Fruit fly (Drosophila melanogaster) whole organism, embryonic: ENCODE measurements around the gene CG17343.

Experiments
- Bdp1 ChIP-seq: fragments of 200-800 bp; sonication (Bioruptor generic); optimal IDR thresholded peaks from 3 replicates; lab custom pipeline; 2016; ENCODE audit warnings: missing biosample characterization, missing genetic modification characterization
- Bgb ChIP-seq: fragments of 200-800 bp; sonication (Bioruptor generic); IDR thresholded peaks from 2 replicates; pipeline ENCODE4 v1.3.6; 2022; ENCODE audit warnings: missing biosample characterization, missing genetic modification characterization; ENCODE audit not compliant: partially characterized antibody
- Blimp-1 ChIP-seq: fragments of 200-800 bp; sonication (Bioruptor generic); optimal IDR thresholded peaks from 3 replicates; lab custom pipeline; 2018; ENCODE audit warnings: missing biosample characterization, missing genetic modification characterization, mild to moderate bottlenecking, moderate library complexity, missing genetic modification reagents
- CG10267 ChIP-seq: fragments of 200-800 bp; sonication (Bioruptor generic); optimal IDR thresholded peaks from 2 replicates; lab custom pipeline; 2018; ENCODE audit warnings: missing biosample characterization, mild to moderate bottlenecking, missing genetic modification characterization, moderate library complexity
- CG11504 ChIP-seq: fragments of 200-800 bp; sonication (Bioruptor generic); optimal IDR thresholded peaks from 3 replicates; lab custom pipeline; 2019; ENCODE audit warnings: missing biosample characterization, mild to moderate bottlenecking, missing genetic modification characterization, moderate library complexity
- CG14860 ChIP-seq: fragments of 200-800 bp; sonication (Bioruptor generic); IDR thresholded peaks from 3 replicates; pipeline ENCODE4 v1.3.6; 2022; ENCODE audit warnings: missing biosample characterization, missing genetic modification characterization; ENCODE audit not compliant: partially characterized antibody
- CG17186 ChIP-seq: fragments of 200-800 bp; sonication (Bioruptor generic); optimal IDR thresholded peaks from 3 replicates; lab custom pipeline; 2017; ENCODE audit warnings: missing biosample characterization, missing genetic modification reagents, missing genetic modification characterization
- CG1832 ChIP-seq: fragments of 200-800 bp; sonication (Bioruptor generic); optimal IDR thresholded peaks from 2 replicates; lab custom pipeline; 2017; ENCODE audit warnings: missing biosample characterization, mild to moderate bottlenecking, missing genetic modification characterization, inconsistent platforms
- CG2129 ChIP-seq: fragments of 200-800 bp; sonication (Bioruptor generic); IDR thresholded peaks from 2 replicates; pipeline ENCODE4 v1.3.6; 2022; ENCODE audit warnings: missing biosample characterization, missing genetic modification characterization; ENCODE audit not compliant: partially characterized antibody
- CG2202 ChIP-seq: fragments of 200-800 bp; sonication (Bioruptor generic); optimal IDR thresholded peaks from 2 replicates; lab custom pipeline; 2018; ENCODE audit warnings: missing biosample characterization, mild to moderate bottlenecking, missing genetic modification characterization
- CG33213 ChIP-seq: fragments of 200-800 bp; sonication (Bioruptor generic); optimal IDR thresholded peaks from 3 replicates; lab custom pipeline; 2016; ENCODE audit warnings: missing biosample characterization, missing genetic modification characterization
- CG34224 ChIP-seq: fragments of 200-800 bp; sonication (Bioruptor generic); IDR thresholded peaks from 3 replicates; pipeline ENCODE4 v1.3.6; 2022; ENCODE audit warnings: missing biosample characterization, missing genetic modification characterization; ENCODE audit not compliant: partially characterized antibody
- CG3847 ChIP-seq: fragments of 200-800 bp; sonication (Bioruptor generic); IDR thresholded peaks from 2 replicates; pipeline ENCODE4 v1.3.6; 2022; ENCODE audit warnings: missing biosample characterization, missing genetic modification characterization
- CG5180 ChIP-seq: fragments of 200-800 bp; sonication (Bioruptor generic); optimal IDR thresholded peaks from 3 replicates; lab custom pipeline; 2017; ENCODE audit warnings: missing biosample characterization, missing genetic modification characterization, mild to moderate bottlenecking, moderate library complexity, missing genetic modification reagents
- CG6791 ChIP-seq: fragments of 200-800 bp; sonication (Bioruptor generic); IDR thresholded peaks from 3 replicates; pipeline ENCODE4 v1.3.6; 2022; ENCODE audit warnings: missing biosample characterization, missing genetic modification characterization; ENCODE audit not compliant: partially characterized antibody
- CG8290 ChIP-seq, 3 experiments: fragments of 200-800 bp; sonication (Bioruptor generic); optimal IDR thresholded peaks; 2 replicates each; lab custom pipeline; 2016 to 2019; ENCODE audit warnings: missing biosample characterization in 3 of 3, missing genetic modification characterization in 3 of 3, mild to moderate bottlenecking in 2 of 3, moderate library complexity in 1 of 3
- CG9797 ChIP-seq: fragments of 200-800 bp; sonication (Bioruptor generic); optimal IDR thresholded peaks from 3 replicates; lab custom pipeline; 2018; ENCODE audit warnings: missing biosample characterization, mild to moderate bottlenecking, missing genetic modification characterization
- Dfd ChIP-seq, 2 experiments: fragments of >200 bp; optimal IDR thresholded peaks; 2 replicates each; lab custom pipeline; 2017; ENCODE audit warnings: missing biosample characterization in 2 of 2, missing genetic modification characterization in 2 of 2
- Dp ChIP-seq: fragments of 200-800 bp; sonication (Bioruptor generic); optimal IDR thresholded peaks from 2 replicates; lab custom pipeline; 2018; ENCODE audit warnings: missing biosample characterization, mild to moderate bottlenecking, missing genetic modification characterization, moderate library complexity
- HLH4C ChIP-seq: fragments of 200-800 bp; sonication (Bioruptor generic); IDR thresholded peaks from 3 replicates; pipeline ENCODE4 v1.3.6; 2022; ENCODE audit warnings: missing biosample characterization, missing genetic modification characterization; ENCODE audit not compliant: partially characterized antibody
- Kr ChIP-seq: fragments of 200-800 bp; sonication (Bioruptor generic); optimal IDR thresholded peaks from 2 replicates; lab custom pipeline; 2017; ENCODE audit warnings: missing biosample characterization, mild to moderate bottlenecking, missing genetic modification characterization
- Lim3 ChIP-seq: fragments of 200-800 bp; sonication (Bioruptor generic); IDR thresholded peaks from 2 replicates; pipeline ENCODE4 v1.3.6; 2022; ENCODE audit warnings: missing biosample characterization, missing genetic modification characterization
- Opbp ChIP-seq: fragments of 200-800 bp; sonication (Bioruptor generic); IDR thresholded peaks from 3 replicates; pipeline ENCODE4 v1.3.6; 2022; ENCODE audit warnings: missing biosample characterization, missing genetic modification characterization; ENCODE audit not compliant: partially characterized antibody
- Sry-β ChIP-seq: fragments of 200-800 bp; sonication (Bioruptor generic); optimal IDR thresholded peaks from 2 replicates; lab custom pipeline; 2018; ENCODE audit warnings: missing biosample characterization, mild to moderate bottlenecking, missing genetic modification characterization, moderate library complexity
- Xbp1 ChIP-seq: fragments of 200-800 bp; sonication (Bioruptor generic); optimal IDR thresholded peaks from 3 replicates; lab custom pipeline; 2016; ENCODE audit warnings: missing biosample characterization, mild to moderate bottlenecking, missing genetic modification characterization
- ash1 ChIP-seq: fragments of 200-800 bp; sonication (Bioruptor generic); optimal IDR thresholded peaks from 2 replicates; lab custom pipeline; 2018; ENCODE audit warnings: missing biosample characterization, mild to moderate bottlenecking, missing genetic modification characterization
- bigmax ChIP-seq: fragments of 200-800 bp; sonication (Bioruptor generic); optimal IDR thresholded peaks from 2 replicates; lab custom pipeline; 2018; ENCODE audit warnings: missing biosample characterization, mild to moderate bottlenecking, missing genetic modification characterization
- bowl ChIP-seq: fragments of 200-800 bp; sonication (Bioruptor generic); IDR thresholded peaks from 2 replicates; pipeline ENCODE4 v1.3.6; 2022; ENCODE audit warnings: missing biosample characterization, missing genetic modification characterization
- chif ChIP-seq, 2 experiments: fragments of 200-800 bp; sonication (Bioruptor generic); optimal IDR thresholded peaks; 3 replicates each; lab custom pipeline; 2016; ENCODE audit warnings: missing biosample characterization in 2 of 2, missing genetic modification characterization in 2 of 2
- en ChIP-seq: fragments of 200-800 bp; sonication (Bioruptor generic); optimal IDR thresholded peaks from 2 replicates; lab custom pipeline; 2016; ENCODE audit warnings: missing biosample characterization, missing genetic modification characterization
- eve ChIP-seq, 2 experiments: fragments of >200 bp; optimal IDR thresholded peaks; 2 replicates each; lab custom pipeline; 2017; ENCODE audit warnings: missing biosample characterization in 2 of 2, missing genetic modification characterization in 2 of 2
- gce ChIP-seq: fragments of 200-800 bp; sonication (Bioruptor generic); IDR thresholded peaks from 3 replicates; pipeline ENCODE4 v1.3.6; 2022; ENCODE audit warnings: missing biosample characterization, missing genetic modification characterization
- gfzf ChIP-seq: fragments of 200-800 bp; sonication (Bioruptor generic); optimal IDR thresholded peaks from 2 replicates; lab custom pipeline; 2016; ENCODE audit warnings: missing biosample characterization, mild to moderate bottlenecking, missing genetic modification characterization, moderate library complexity
- ken ChIP-seq: fragments of 200-800 bp; sonication (Bioruptor generic); IDR thresholded peaks from 3 replicates; pipeline ENCODE4 v1.3.6; 2022; ENCODE audit warnings: missing biosample characterization, missing genetic modification characterization
- nerfin-2 ChIP-seq: fragments of 200-800 bp; sonication (Bioruptor generic); IDR thresholded peaks from 2 replicates; pipeline ENCODE4 v1.3.6; 2022; ENCODE audit warnings: missing biosample characterization, missing genetic modification characterization; ENCODE audit not compliant: partially characterized antibody
- pnt ChIP-seq: fragments of 200-800 bp; sonication (Bioruptor generic); optimal IDR thresholded peaks from 3 replicates; lab custom pipeline; 2016; ENCODE audit warnings: missing biosample characterization, missing genetic modification characterization
- pzg ChIP-seq: fragments of 200-800 bp; sonication (Bioruptor generic); optimal IDR thresholded peaks from 3 replicates; lab custom pipeline; 2018; ENCODE audit warnings: missing biosample characterization, mild to moderate bottlenecking, missing genetic modification characterization, moderate library complexity
- repo ChIP-seq: fragments of 200-800 bp; sonication (Bioruptor generic); optimal IDR thresholded peaks from 2 replicates; lab custom pipeline; 2016; ENCODE audit warnings: missing biosample characterization, missing genetic modification characterization
- row ChIP-seq: fragments of 200-800 bp; sonication (Bioruptor generic); IDR thresholded peaks from 3 replicates; pipeline ENCODE4 v1.3.6; 2022; ENCODE audit warnings: missing biosample characterization, missing genetic modification characterization
- sob ChIP-seq: fragments of 200-800 bp; sonication (Bioruptor generic); IDR thresholded peaks from 2 replicates; pipeline ENCODE4 v1.3.6; 2022; ENCODE audit warnings: missing biosample characterization, missing genetic modification characterization
- stwl ChIP-seq: fragments of 200-800 bp; sonication (Bioruptor generic); optimal IDR thresholded peaks from 3 replicates; lab custom pipeline; 2018; ENCODE audit warnings: missing biosample characterization, mild to moderate bottlenecking, missing genetic modification characterization, moderate library complexity
- trem ChIP-seq: fragments of 200-800 bp; optimal IDR thresholded peaks from 3 replicates; lab custom pipeline; 2019; ENCODE audit warnings: missing biosample characterization, mild to moderate bottlenecking, missing genetic modification characterization, moderate library complexity
- tx ChIP-seq: fragments of 200-800 bp; sonication (Bioruptor generic); optimal IDR thresholded peaks from 2 replicates; lab custom pipeline; 2016; ENCODE audit warnings: missing biosample characterization, missing genetic modification characterization
- zen2 ChIP-seq: fragments of 200-800 bp; sonication (Bioruptor generic); IDR thresholded peaks from 3 replicates; pipeline ENCODE4 v1.3.6; 2022; ENCODE audit warnings: missing biosample characterization, missing genetic modification characterization; ENCODE audit not compliant: partially characterized antibody

Gene CG17343

dm6 chr2L:19111729-19112128, 47.0 kb downstream of the CG17343 start:
- TF ChIP-seq row, result peak; percentile 11; the same call in 1 of the 3 replicates
- TF ChIP-seq Dfd (GFP tag; optimal IDR thresholded peaks at IDR 0.05; lab: Kevin White, UChicago), result no peak
- no peak for TF ChIP-seq CG8290 (GFP tag; optimal IDR thresholded peaks at IDR 0.05; lab: Kevin White, UChicago)
- TF ChIP-seq CG8290 (tag; optimal IDR thresholded peaks at IDR 0.05; lab: Kevin White, UChicago), result no peak
- TF ChIP-seq eve (GFP tag; optimal IDR thresholded peaks at IDR 0.05; lab: Kevin White, UChicago), result no peak
- peak; percentile 75 for TF ChIP-seq Sry-β (GFP tag; lab: Kevin White, UChicago)
- TF ChIP-seq ken (GFP tag; lab: Robert Waterston, UW), result 0 out of 3 replicates have a peak, but pooled peaks have one; percentile 13

- TF ChIP-seq pnt (GFP tag; lab: Kevin White, UChicago), result no peak
- TF ChIP-seq Lim3 (GFP tag; lab: Robert Waterston, UW), result 0 out of 2 replicates have a peak, but pooled peaks have one; percentile 3
- peak; percentile 88 for TF ChIP-seq Blimp-1 (GFP tag; lab: Kevin White, UChicago)
These were observed 47.5 kb downstream of the CG17343 start for dm6 chr2L:19112200-19112599.

- TF ChIP-seq HLH4C, result peak; percentile 75
- peak; percentile 79 for TF ChIP-seq pzg
- TF ChIP-seq CG9797 (GFP tag; lab: Kevin White, UChicago), result peak; percentile 78
- TF ChIP-seq Xbp1 (GFP tag; lab: Kevin White, UChicago), result no peak
- TF ChIP-seq CG34224 (GFP tag; lab: Robert Waterston, UW), result peak; percentile 88
- TF ChIP-seq Dp, result peak; percentile 95
- peak; percentile 76 for TF ChIP-seq CG6791 (GFP tag; lab: Robert Waterston, UW)
- peak; percentile 74; the same call in 2 of the 3 replicates for TF ChIP-seq Opbp (GFP tag; lab: Robert Waterston, UW)
- no peak for TF ChIP-seq chif (GFP tag; optimal IDR thresholded peaks at IDR 0.05; lab: Kevin White, UChicago)
- no peak for TF ChIP-seq bowl (GFP tag; lab: Robert Waterston, UW)
- TF ChIP-seq trem (tag; lab: Kevin White, UChicago), result peak; percentile 41
- TF ChIP-seq gce (GFP tag; lab: Robert Waterston, UW), result no peak
- TF ChIP-seq CG11504 (tag; lab: Kevin White, UChicago), result peak; percentile 28
- TF ChIP-seq sob, result peak; percentile 39; the same call in 1 of the 2 replicates
- no peak for TF ChIP-seq CG33213 (GFP tag; lab: Kevin White, UChicago)
- TF ChIP-seq Kr (GFP tag; lab: Kevin White, UChicago), result peak; percentile 63
- TF ChIP-seq stwl (tag; lab: Kevin White, UChicago), result peak; percentile 68
- no peak for TF ChIP-seq Bdp1
- peak; percentile 70 for TF ChIP-seq Bgb
- peak; percentile 71 for TF ChIP-seq nerfin-2 (GFP tag; lab: Robert Waterston, UW)
- TF ChIP-seq zen2, result peak; percentile 80
- no peak for TF ChIP-seq tx (GFP tag; lab: Kevin White, UChicago)
- no peak for TF ChIP-seq en
- no peak for TF ChIP-seq CG2202 (tag; lab: Kevin White, UChicago)
- peak; percentile 66 for TF ChIP-seq CG3847 (GFP tag; lab: Robert Waterston, UW)
- no peak for TF ChIP-seq CG5180 (GFP tag; lab: Kevin White, UChicago)
- peak; percentile 44 for TF ChIP-seq bigmax
- TF ChIP-seq CG2129 (GFP tag; lab: Robert Waterston, UW), result peak; percentile 31; the same call in 1 of the 2 replicates
- peak; percentile 51 for TF ChIP-seq gfzf (GFP tag; lab: Kevin White, UChicago)
- TF ChIP-seq CG1832 (GFP tag; lab: Kevin White, UChicago), result no peak
- no peak for TF ChIP-seq CG17186
- peak; percentile 31; the same call in 1 of the 3 replicates for TF ChIP-seq CG14860 (GFP tag; lab: Robert Waterston, UW)
- peak; percentile 15 for TF ChIP-seq CG10267 (tag; lab: Kevin White, UChicago)
- TF ChIP-seq ash1 (GFP tag; lab: Kevin White, UChicago), result no peak
- no peak for TF ChIP-seq repo (GFP tag; lab: Kevin White, UChicago)
These were observed 49.6 kb downstream of the CG17343 start, which contains the start of gene CG10561 for dm6 chr2L:19114183-19114776. CG10561 (plus strand) TSS chr2L:19114401.
